Worm (Caenorhabditis elegans) whole organism, L2 larva: Measurements from ENCODE around the gene F49C12.5.

Experiments
- F13H6.1 ChIP-seq: sonication (generic microtip); optimal IDR thresholded peaks from 2 replicates; lab custom pipeline; 2016; ENCODE audit warnings: missing genetic modification characterization, missing compliant biosample characterization
- ama-1 ChIP-seq: fragments of 150-350 bp; optimal IDR thresholded peaks from 2 replicates; lab custom pipeline; 2018; ENCODE audit warnings: inconsistent platforms
- blmp-1 ChIP-seq: sonication (generic microtip); optimal IDR thresholded peaks from 2 replicates; lab custom pipeline; 2017; ENCODE audit warnings: missing genetic modification characterization, mild to moderate bottlenecking, missing compliant biosample characterization, antibody characterized with exemption, moderate library complexity; ENCODE audit not compliant: insufficient read depth
- crh-2 ChIP-seq: sonication (generic microtip); optimal IDR thresholded peaks from 2 replicates; lab custom pipeline; 2017; ENCODE audit warnings: missing biosample characterization, missing genetic modification characterization
- egl-27 ChIP-seq: sonication (generic microtip); optimal IDR thresholded peaks from 3 replicates; lab custom pipeline; 2017; ENCODE audit warnings: missing biosample characterization, missing genetic modification reagents, missing genetic modification characterization
- elt-1 ChIP-seq: fragments of 150-350 bp; optimal IDR thresholded peaks from 2 replicates; lab custom pipeline; 2014; ENCODE audit warnings: missing biosample characterization, missing genetic modification characterization
- lin-13 ChIP-seq: fragments of 150-350 bp; optimal IDR thresholded peaks from 2 replicates; lab custom pipeline; 2014; ENCODE audit warnings: missing biosample characterization, missing genetic modification reagents, missing genetic modification characterization
- nhr-23 ChIP-seq: fragments of 150-350 bp; optimal IDR thresholded peaks from 2 replicates; lab custom pipeline; 2014; ENCODE audit warnings: missing biosample characterization, missing genetic modification reagents, missing genetic modification characterization
- skn-1 ChIP-seq: sonication (generic microtip); optimal IDR thresholded peaks from 2 replicates; lab custom pipeline; 2017; ENCODE audit warnings: missing biosample characterization, missing genetic modification characterization
- unc-62 ChIP-seq: fragments of 150-350 bp; optimal IDR thresholded peaks from 2 replicates; lab custom pipeline; 2014; ENCODE audit warnings: missing biosample characterization, missing genetic modification reagents, missing genetic modification characterization
- zag-1 ChIP-seq: fragments of 150-350 bp; optimal IDR thresholded peaks from 2 replicates; lab custom pipeline; 2014; ENCODE audit warnings: missing biosample characterization, missing genetic modification characterization
- ztf-4 ChIP-seq: fragments of 150-350 bp; optimal IDR thresholded peaks from 2 replicates; lab custom pipeline; 2014; ENCODE audit warnings: missing biosample characterization, missing genetic modification characterization

- TF ChIP-seq zag-1 (tag; lab: Kevin White, UChicago) (no peak), egl-27 (tag; lab: Kevin White, UChicago) (no peak), unc-62 (GFP tag; lab: Kevin White, UChicago) (no peak), ama-1 (lab: Kevin White, UChicago) (no peak), lin-13 (GFP tag; lab: Kevin White, UChicago) (no peak), ztf-4 (no peak), skn-1 (no peak), elt-1 (tag; lab: Kevin White, UChicago) (no peak), F13H6.1 (tag; lab: Kevin White, UChicago) (no peak), crh-2 (tag; lab: Kevin White, UChicago) (no peak), blmp-1 (tag; lab: Kevin White, UChicago) (no peak), nhr-23 (tag; lab: Kevin White, UChicago) (no peak)
Measured at ce11 chrIV:9304617-9305016, at the start of gene F49C12.5.
